Worm (Caenorhabditis elegans): ENCODE measurements around the gene ptl-1.
A peak's percentile ranks its signal among the peaks of the same experiment; 100 is the strongest.

ptl-1 gene

DNA sequence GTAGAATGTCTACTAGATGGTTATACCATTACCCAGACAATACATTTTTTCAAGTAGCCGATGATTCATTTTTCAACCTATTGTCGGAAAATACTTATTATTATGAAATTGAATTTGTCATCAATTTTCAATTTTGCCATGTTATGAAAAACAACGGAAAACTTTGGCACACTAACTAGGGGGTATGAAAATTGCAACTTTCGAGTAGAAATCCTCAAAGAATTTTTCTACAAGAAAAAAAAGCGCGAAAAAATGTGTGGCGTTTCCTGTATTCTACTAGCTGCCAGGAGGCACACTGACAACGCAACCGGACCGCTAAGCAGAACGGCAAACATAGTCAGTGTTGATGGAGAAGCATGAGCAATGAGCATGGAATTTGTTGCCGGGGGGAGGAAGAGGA lies 10.6 kb upstream of the ptl-1 start:
- TF ChIP-seq lin-29 (GFP tag; IDR thresholded peaks at IDR 0.05), result 0 out of 2 replicates have a peak, but pooled peaks have one; percentile 10
- TF ChIP-seq aha-1 (tag), result peak; percentile 93
- 0 out of 2 replicates have a peak, but pooled peaks have one; percentile 17 for TF ChIP-seq egl-43 (GFP tag; IDR thresholded peaks at IDR 0.05)
- no peak for TF ChIP-seq unc-130 (GFP tag; optimal IDR thresholded peaks at IDR 0.05)
- TF ChIP-seq pqm-1 (tag; optimal IDR thresholded peaks at IDR 0.05), result no peak
- no peak for TF ChIP-seq saeg-2 (GFP tag; IDR thresholded peaks at IDR 0.05)
- TF ChIP-seq T26A8.4 (GFP tag; IDR thresholded peaks at IDR 0.05), result 0 out of 2 replicates have a peak, but pooled peaks have one; percentile 70

DNA sequence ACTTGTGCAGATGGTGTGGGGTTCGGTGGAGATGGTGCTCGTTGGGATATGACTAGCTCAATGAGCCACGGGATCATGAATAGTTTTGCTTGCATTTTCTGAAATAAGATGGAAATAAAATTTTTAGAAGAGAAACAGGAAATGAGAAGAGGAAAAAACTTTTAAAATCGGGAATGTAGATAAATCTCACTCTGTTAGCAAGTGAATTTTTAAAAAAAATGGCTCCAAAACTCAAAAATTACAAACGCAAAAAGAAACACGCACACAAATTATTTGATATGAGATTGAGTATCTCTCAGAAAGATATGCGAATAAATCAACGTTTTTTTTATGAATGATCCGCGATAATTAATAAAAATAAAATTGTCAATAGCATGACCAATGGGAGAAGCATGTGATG lies 7.0 kb upstream of the ptl-1 start, which contains the start of gene T17H7.7:
T17H7.7 (minus strand) TSS at position 101 of the 400 bp plus-strand sequence.
- TF ChIP-seq F26F4.8 (GFP tag; conservative IDR thresholded peaks at IDR 0.05) (no peak), snpc-1.2 (GFP tag; IDR thresholded peaks at IDR 0.05) (no peak), unc-62 (GFP tag; optimal IDR thresholded peaks at IDR 0.05 in 1 of 2) (peak in 1 of 2 experiments; percentile 1), unc-62 (tag; optimal IDR thresholded peaks at IDR 0.05) (no peak)

DNA sequence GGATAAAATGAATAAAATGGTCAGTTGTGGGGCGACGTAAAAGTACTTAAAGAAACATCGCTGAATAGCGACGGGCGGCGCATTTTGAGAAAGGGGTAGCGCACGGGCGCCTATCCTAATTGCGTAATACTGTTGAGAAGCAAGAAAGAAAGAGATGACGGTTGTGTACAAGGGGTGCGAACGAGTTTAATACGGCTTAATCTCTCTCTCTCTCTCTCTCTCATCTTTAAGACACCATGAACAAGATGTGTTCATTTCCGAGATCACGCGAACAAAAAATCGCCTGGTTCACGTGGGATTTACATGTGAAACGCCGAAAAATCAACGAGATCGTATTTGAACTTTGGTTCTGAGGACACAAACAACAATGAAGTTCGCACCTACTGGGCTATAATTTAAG lies 5.3 kb upstream of the ptl-1 start:
- no peak for TF ChIP-seq vab-7 (GFP tag; IDR thresholded peaks at IDR 0.05)
- TF ChIP-seq php-3 (GFP tag; IDR thresholded peaks at IDR 0.05), result no peak
- TF ChIP-seq nhr-48 (tag; optimal IDR thresholded peaks at IDR 0.05), result peak; percentile 75
- no peak for TF ChIP-seq skn-1 (tag; optimal IDR thresholded peaks at IDR 0.05)
- no peak for TF ChIP-seq pha-4 (GFP tag; IDR thresholded peaks at IDR 0.05)
- no peak for TF ChIP-seq pha-4 (tag; optimal IDR thresholded peaks at IDR 0.05)
- TF ChIP-seq F44E2.7 (GFP tag; IDR thresholded peaks at IDR 0.05), result no peak
- TF ChIP-seq spr-1 (tag; optimal IDR thresholded peaks at IDR 0.05), result no peak
- no peak for TF ChIP-seq mes-2 (tag; optimal IDR thresholded peaks at IDR 0.05; ENCODE audit: poor library complexity, severe bottlenecking)
- TF ChIP-seq nhr-111 (GFP tag; optimal IDR thresholded peaks at IDR 0.05), result no peak
- peak; percentile 58 for TF ChIP-seq hlh-11 (tag; optimal IDR thresholded peaks at IDR 0.05)
- no peak for TF ChIP-seq dve-1 (tag; optimal IDR thresholded peaks at IDR 0.05; ENCODE audit: insufficient read depth)
- TF ChIP-seq dmd-6 (GFP tag; IDR thresholded peaks at IDR 0.05), result no peak
- TF ChIP-seq nhr-42 (GFP tag; IDR thresholded peaks at IDR 0.05), result no peak
- no peak for TF ChIP-seq ceh-20 (GFP tag; IDR thresholded peaks at IDR 0.05)
- no peak for TF ChIP-seq set-16 (GFP tag; IDR thresholded peaks at IDR 0.05)
- TF ChIP-seq hlh-30 (tag; optimal IDR thresholded peaks at IDR 0.05; ENCODE audit: insufficient read depth), result peak; percentile 46
- TF ChIP-seq daf-16 (GFP tag; optimal IDR thresholded peaks at IDR 0.05), result no peak
- TF ChIP-seq daf-16 (tag; optimal IDR thresholded peaks at IDR 0.05), result no peak
- TF ChIP-seq lin-29 (GFP tag; IDR thresholded peaks at IDR 0.05), result no peak
- peak in 1 of 2 experiments; percentile 36 for TF ChIP-seq mdl-1 (tag; optimal IDR thresholded peaks at IDR 0.05)
- TF ChIP-seq rbr-2 (tag; optimal IDR thresholded peaks at IDR 0.05), result no peak
- TF ChIP-seq F49E8.2 (tag; optimal IDR thresholded peaks at IDR 0.05; ENCODE audit: borderline replicate concordance), result no peak
- TF ChIP-seq Y48G9A.11 (GFP tag; IDR thresholded peaks at IDR 0.05), result 0 out of 2 replicates have a peak, but pooled peaks have one; percentile 10
- TF ChIP-seq mxl-3 (GFP tag; optimal IDR thresholded peaks at IDR 0.05), result peak; percentile 8
- TF ChIP-seq ZK546.5 (tag; optimal IDR thresholded peaks at IDR 0.05), result no peak

DNA sequence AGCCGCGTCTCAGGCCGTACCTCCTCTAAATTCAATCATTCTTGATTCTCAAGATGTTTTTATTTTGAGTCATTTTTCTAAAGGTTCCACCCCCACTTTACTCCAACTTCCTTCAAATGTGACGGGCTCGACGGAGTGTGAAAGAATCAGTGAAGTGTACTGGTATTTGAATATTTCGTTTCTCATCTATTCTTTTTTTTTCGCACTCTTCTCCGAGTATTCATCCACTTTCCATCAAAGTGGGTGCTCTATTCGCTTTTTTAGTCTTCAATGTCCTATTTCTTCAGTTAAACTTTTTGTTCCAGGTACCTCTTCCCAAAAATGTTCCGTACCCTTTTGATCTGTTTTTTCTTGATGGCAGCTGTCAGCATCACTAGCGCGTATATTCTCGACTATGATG lies 3.5 kb upstream of the ptl-1 start, which contains the start of gene nlp-52:
nlp-52 (plus strand) TSS at position 301 of the 400 bp plus-strand sequence.
- TF ChIP-seq php-3 (GFP tag; IDR thresholded peaks at IDR 0.05) (no peak), T26A8.4 (GFP tag; IDR thresholded peaks at IDR 0.05) (no peak), ZK546.5 (tag; optimal IDR thresholded peaks at IDR 0.05) (no peak), aly-2 (tag; optimal IDR thresholded peaks at IDR 0.05) (no peak), nhr-25 (tag; optimal IDR thresholded peaks at IDR 0.05; ENCODE audit: borderline replicate concordance, insufficient read depth) (no peak), ctbp-1 (GFP tag; IDR thresholded peaks at IDR 0.05) (no peak), zfp-3 (GFP tag; conservative IDR thresholded peaks at IDR 0.05) (no peak)

Data from whole organism, L4 larva.